Comparison of ENCODE assay signal across 4 fruit fly cellular contexts in the genomic region with DNA sequence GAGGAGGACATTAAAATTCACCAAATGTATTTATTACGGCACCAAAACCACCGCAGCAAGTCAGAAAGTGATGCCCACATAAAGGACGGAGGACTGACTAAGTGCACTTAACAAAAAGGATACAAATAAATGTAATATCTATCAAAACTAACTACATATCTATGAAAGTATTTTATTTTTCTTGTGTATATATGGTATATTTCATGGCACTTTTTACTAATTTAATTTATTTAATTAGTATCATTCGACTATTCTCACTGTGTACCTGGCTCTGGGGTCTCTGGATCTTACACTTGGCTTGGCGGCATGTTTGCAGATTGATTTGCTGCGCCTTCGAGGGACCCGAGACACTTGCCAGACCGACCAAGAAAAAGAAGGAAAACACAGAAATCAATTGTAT.
A peak's percentile ranks its signal among the peaks of the same experiment; 100 is the strongest.
TF ChIP-seq lines count a peak whose summit lies in the region.

No protein-coding gene starts in this region.

- TF ChIP-seq CTCF in whole organism, embryonic (GFP tag; optimal IDR thresholded peaks at IDR 0.05; lab: Kevin White, UChicago) = no peak

TF ChIP-seq in whole organism, embryonic, 481 proteins besides CTCF, POLR2A, EP300 and RAD21:
- TF ChIP-seq sens (GFP tag; lab: Kevin White, UChicago) = peak; percentile 37
- TF ChIP-seq dmrt11E (tag; optimal IDR thresholded peaks at IDR 0.05; lab: Kevin White, UChicago) = peak; percentile 9
- peak; percentile 27 for TF ChIP-seq CG9727 (GFP tag; optimal IDR thresholded peaks at IDR 0.05; lab: Kevin White, UChicago)
- TF ChIP-seq inv (GFP tag; IDR thresholded peaks at IDR 0.05; lab: Robert Waterston, UW; ENCODE audit: partially characterized antibody) = no peak
- no peak for TF ChIP-seq Oaz (GFP tag; IDR thresholded peaks at IDR 0.05; lab: Robert Waterston, UW)
- no peak for TF ChIP-seq CHES-1-like (GFP tag; optimal IDR thresholded peaks at IDR 0.05; lab: Kevin White, UChicago)
- peak in 1 of 2 experiments; percentile 52 for TF ChIP-seq bsh (GFP tag; optimal IDR thresholded peaks at IDR 0.05; lab: Kevin White, UChicago)
- TF ChIP-seq mam (GFP tag; optimal IDR thresholded peaks at IDR 0.05; lab: Kevin White, UChicago) = no peak
- no peak for TF ChIP-seq Taf1 (GFP tag; IDR thresholded peaks at IDR 0.05; lab: Robert Waterston, UW)
- TF ChIP-seq zfh1 (GFP tag; IDR thresholded peaks at IDR 0.05; lab: Robert Waterston, UW) = peak; percentile 22; the same call in 1 of the 3 replicates
- TF ChIP-seq lbe (GFP tag; optimal IDR thresholded peaks at IDR 0.05; lab: Kevin White, UChicago) = peak; percentile 68
- TF ChIP-seq prd (optimal IDR thresholded peaks at IDR 0.05; lab: Kevin White, UChicago) = no peak
- TF ChIP-seq prd (GFP tag; IDR thresholded peaks at IDR 0.05; lab: Robert Waterston, UW) = peak; percentile 32; the same call in 1 of the 3 replicates
- TF ChIP-seq Med (GFP tag; lab: Kevin White, UChicago) = peak; percentile 46
- 0 out of 2 replicates have a peak, but pooled peaks have one; percentile 9 for TF ChIP-seq ssp (GFP tag; IDR thresholded peaks at IDR 0.05; lab: Robert Waterston, UW)
- no peak for TF ChIP-seq CG10274 (GFP tag; optimal IDR thresholded peaks at IDR 0.05; lab: Kevin White, UChicago)
- 0 out of 3 replicates have a peak, but pooled peaks have one; percentile 17 for TF ChIP-seq row (GFP tag; IDR thresholded peaks at IDR 0.05; lab: Robert Waterston, UW)
- peak; percentile 39; the same call in 1 of the 2 replicates for TF ChIP-seq Xrp1 (GFP tag; IDR thresholded peaks at IDR 0.05; lab: Robert Waterston, UW)

TF ChIP-seq in whole organism, prepupa, 60 proteins besides CTCF, POLR2A, EP300 and RAD21 (continues in another document):
- TF ChIP-seq Ets96B (tag; optimal IDR thresholded peaks at IDR 0.05; lab: Kevin White, UChicago) (peak; percentile 80), CG15336 (GFP tag; IDR thresholded peaks at IDR 0.05; lab: Robert Waterston, UW) (no peak), Hr39 (GFP tag; optimal IDR thresholded peaks at IDR 0.05; lab: Kevin White, UChicago) (peak; percentile 66), Met (GFP tag; optimal IDR thresholded peaks at IDR 0.05; lab: Kevin White, UChicago) (peak; percentile 89), CG9139 (GFP tag; optimal IDR thresholded peaks at IDR 0.05; lab: Kevin White, UChicago) (peak; percentile 53), CG7368 (GFP tag; optimal IDR thresholded peaks at IDR 0.05; lab: Kevin White, UChicago) (peak; percentile 54), Lpt (GFP tag; optimal IDR thresholded peaks at IDR 0.05; lab: Kevin White, UChicago) (no peak), CG8319 (GFP tag; optimal IDR thresholded peaks at IDR 0.05; lab: Kevin White, UChicago) (peak; percentile 52), CG11294 (GFP tag; IDR thresholded peaks at IDR 0.05; lab: Robert Waterston, UW) (no peak), ss (GFP tag; optimal IDR thresholded peaks at IDR 0.05; lab: Kevin White, UChicago) (peak; percentile 40 to 57), CG10631 (GFP tag; optimal IDR thresholded peaks at IDR 0.05; lab: Kevin White, UChicago) (peak; percentile 75), pdm3 (GFP tag; optimal IDR thresholded peaks at IDR 0.05; lab: Kevin White, UChicago) (peak; percentile 64), CG10669 (GFP tag; optimal IDR thresholded peaks at IDR 0.05; lab: Kevin White, UChicago) (peak; percentile 63), CG6163 (GFP tag; IDR thresholded peaks at IDR 0.05; lab: Robert Waterston, UW) (peak; percentile 85), Gug (GFP tag; IDR thresholded peaks at IDR 0.05; lab: Robert Waterston, UW) (no peak), Blimp-1 (GFP tag; optimal IDR thresholded peaks at IDR 0.05; lab: Kevin White, UChicago) (peak; percentile 82), CG3032 (tag; optimal IDR thresholded peaks at IDR 0.05; lab: Kevin White, UChicago) (peak; percentile 78), CG6792 (GFP tag; optimal IDR thresholded peaks at IDR 0.05; lab: Kevin White, UChicago) (peak; percentile 69), spab (GFP tag; optimal IDR thresholded peaks at IDR 0.05; lab: Kevin White, UChicago) (peak; percentile 62), CG11762 (GFP tag; optimal IDR thresholded peaks at IDR 0.05; lab: Kevin White, UChicago; ENCODE audit: insufficient read depth) (peak; percentile 50), topi (GFP tag; optimal IDR thresholded peaks at IDR 0.05; lab: Kevin White, UChicago) (peak; percentile 87), CG6854 (GFP tag; optimal IDR thresholded peaks at IDR 0.05; lab: Kevin White, UChicago) (peak; percentile 66), Hr38 (GFP tag; optimal IDR thresholded peaks at IDR 0.05; lab: Kevin White, UChicago) (no peak)

TF ChIP-seq in whole organism, pupa, 21 proteins besides CTCF, POLR2A, EP300 and RAD21:
- peak; percentile 77 for TF ChIP-seq CG15710 (tag; optimal IDR thresholded peaks at IDR 0.05; lab: Kevin White, UChicago)
- peak; percentile 69 for TF ChIP-seq Pif1A (GFP tag; optimal IDR thresholded peaks at IDR 0.05; lab: Kevin White, UChicago)
- peak; percentile 67 for TF ChIP-seq CG14655 (GFP tag; optimal IDR thresholded peaks at IDR 0.05; lab: Kevin White, UChicago)
- no peak for TF ChIP-seq EcR (GFP tag; optimal IDR thresholded peaks at IDR 0.05; lab: Kevin White, UChicago)
- peak; percentile 35 for TF ChIP-seq CG8301 (tag; optimal IDR thresholded peaks at IDR 0.05; lab: Kevin White, UChicago)
- peak; percentile 70 for TF ChIP-seq Pif1B (GFP tag; optimal IDR thresholded peaks at IDR 0.05; lab: Kevin White, UChicago)
- peak; percentile 80 for TF ChIP-seq CG9948 (tag; optimal IDR thresholded peaks at IDR 0.05; lab: Kevin White, UChicago)
- TF ChIP-seq CG17806 (tag; optimal IDR thresholded peaks at IDR 0.05; lab: Kevin White, UChicago) = peak; percentile 83
- TF ChIP-seq CG12605 (GFP tag; IDR thresholded peaks at IDR 0.05; lab: Robert Waterston, UW) = no peak
- TF ChIP-seq Snoo (tag; optimal IDR thresholded peaks at IDR 0.05; lab: Kevin White, UChicago) = peak; percentile 77
- TF ChIP-seq gl (tag; optimal IDR thresholded peaks at IDR 0.05; lab: Kevin White, UChicago) = peak; percentile 46
- TF ChIP-seq CG8159 (tag; optimal IDR thresholded peaks at IDR 0.05; lab: Kevin White, UChicago) = peak; percentile 79
- no peak for TF ChIP-seq rn (GFP tag; IDR thresholded peaks at IDR 0.05; lab: Robert Waterston, UW)
- no peak for TF ChIP-seq CG10348 (GFP tag; IDR thresholded peaks at IDR 0.05; lab: Robert Waterston, UW)
- no peak for TF ChIP-seq CG32121 (GFP tag; IDR thresholded peaks at IDR 0.05; lab: Robert Waterston, UW)
- no peak for TF ChIP-seq Ets98B (GFP tag; IDR thresholded peaks at IDR 0.05; lab: Robert Waterston, UW)
- TF ChIP-seq D1 (tag; optimal IDR thresholded peaks at IDR 0.05; lab: Kevin White, UChicago) = peak; percentile 13
- TF ChIP-seq CG4496 (GFP tag; IDR thresholded peaks at IDR 0.05; lab: Robert Waterston, UW) = no peak
- peak; percentile 33 for TF ChIP-seq CG13204 (GFP tag; optimal IDR thresholded peaks at IDR 0.05; lab: Kevin White, UChicago)
- TF ChIP-seq fd96Ca (GFP tag; IDR thresholded peaks at IDR 0.05; lab: Robert Waterston, UW) = no peak
- peak; percentile 71 for TF ChIP-seq CG34367 (tag; optimal IDR thresholded peaks at IDR 0.05; lab: Kevin White, UChicago)
TF ChIP-seq in whole organism, pupa: peak in this region for 13.

TF ChIP-seq in whole organism, wandering third instar larva, 38 proteins besides CTCF, POLR2A, EP300 and RAD21 (continues in another document):
- TF ChIP-seq foxo (GFP tag; optimal IDR thresholded peaks at IDR 0.05; lab: Kevin White, UChicago) (peak in 1 of 2 experiments; percentile 92), dl (GFP tag; optimal IDR thresholded peaks at IDR 0.05; lab: Kevin White, UChicago; ENCODE audit: insufficient read depth in 1 of 2, partially characterized antibody in 2 of 2) (no peak), h (GFP tag; optimal IDR thresholded peaks at IDR 0.05; lab: Kevin White, UChicago) (peak; percentile 90), Hr78 (GFP tag; optimal IDR thresholded peaks at IDR 0.05; lab: Kevin White, UChicago) (no peak), ey (GFP tag; optimal IDR thresholded peaks at IDR 0.05; lab: Kevin White, UChicago) (peak; percentile 78), woc (GFP tag; optimal IDR thresholded peaks at IDR 0.05; lab: Kevin White, UChicago) (peak; percentile 85), rgr (GFP tag; optimal IDR thresholded peaks at IDR 0.05; lab: Kevin White, UChicago) (peak; percentile 91), pan (optimal IDR thresholded peaks at IDR 0.05; lab: Kevin White, UChicago) (no peak), jim (GFP tag; optimal IDR thresholded peaks at IDR 0.05; lab: Kevin White, UChicago) (no peak), Myc (optimal IDR thresholded peaks at IDR 0.05; lab: Kevin White, UChicago) (no peak), Hnf4 (GFP tag; optimal IDR thresholded peaks at IDR 0.05; lab: Kevin White, UChicago) (peak; percentile 86), Abd-B (GFP tag; optimal IDR thresholded peaks at IDR 0.05; lab: Kevin White, UChicago) (no peak), CG9705 (GFP tag; optimal IDR thresholded peaks at IDR 0.05; lab: Kevin White, UChicago) (peak; percentile 89), Sp1 (GFP tag; optimal IDR thresholded peaks at IDR 0.05; lab: Kevin White, UChicago) (peak; percentile 94), CrebA (GFP tag; optimal IDR thresholded peaks at IDR 0.05; lab: Kevin White, UChicago; ENCODE audit: borderline replicate concordance) (no peak), Dfd (GFP tag; optimal IDR thresholded peaks at IDR 0.05; lab: Kevin White, UChicago) (no peak), Jra (GFP tag; optimal IDR thresholded peaks at IDR 0.05; lab: Kevin White, UChicago) (peak; percentile 89), br (GFP tag; optimal IDR thresholded peaks at IDR 0.05; lab: Kevin White, UChicago) (peak; percentile 80), Mio (GFP tag; optimal IDR thresholded peaks at IDR 0.05; lab: Kevin White, UChicago) (no peak), psq (GFP tag; optimal IDR thresholded peaks at IDR 0.05; lab: Kevin White, UChicago) (peak; percentile 91), lola (GFP tag; optimal IDR thresholded peaks at IDR 0.05; lab: Kevin White, UChicago) (no peak), Rel (GFP tag; optimal IDR thresholded peaks at IDR 0.05; lab: Kevin White, UChicago) (peak; percentile 19), Rel (tag; optimal IDR thresholded peaks at IDR 0.05; lab: Kevin White, UChicago) (peak; percentile 79), brk (GFP tag; optimal IDR thresholded peaks at IDR 0.05; lab: Kevin White, UChicago) (peak; percentile 96), N (GFP tag; optimal IDR thresholded peaks at IDR 0.05; lab: Kevin White, UChicago) (no peak), usp (GFP tag; optimal IDR thresholded peaks at IDR 0.05; lab: Kevin White, UChicago) (no peak), sv (GFP tag; optimal IDR thresholded peaks at IDR 0.05; lab: Kevin White, UChicago) (no peak), fru (GFP tag; optimal IDR thresholded peaks at IDR 0.05; lab: Kevin White, UChicago) (peak; percentile 90), Vsx2 (GFP tag; optimal IDR thresholded peaks at IDR 0.05; lab: Kevin White, UChicago; ENCODE audit: partially characterized antibody) (no peak), CG32264 (GFP tag; optimal IDR thresholded peaks at IDR 0.05; lab: Kevin White, UChicago) (peak; percentile 52), dmrt93B (GFP tag; optimal IDR thresholded peaks at IDR 0.05; lab: Kevin White, UChicago) (peak; percentile 68), HLH106 (tag; optimal IDR thresholded peaks at IDR 0.05; lab: Kevin White, UChicago) (peak; percentile 96)

Comparison
In these comparisons a context has a peak if more than half of its experiments do, and no peak if none do; other contexts are left out.
1. Of the 7 proteins assayed by ChIP-seq in both whole organism, embryonic and whole organism, prepupa: peak only in whole organism, embryonic: none; only in whole organism, prepupa: Blimp-1, CG6854, Hr39 and Sox102F; in both: none; in neither: 3.